Worm (Caenorhabditis elegans) whole organism, L4 larva: ENCODE results near the gene slo-1.

ENCODE experiments used
- F49E8.2 ChIP-seq: sonication (generic microtip); optimal IDR thresholded peaks from 2 replicates; lab custom pipeline; 2016; ENCODE audit warnings: missing compliant biosample characterization, mild to moderate bottlenecking, missing genetic modification characterization, borderline replicate concordance
- ama-1 ChIP-seq: fragments of 150-350 bp; optimal IDR thresholded peaks from 2 replicates; lab custom pipeline; 2014; ENCODE audit warnings: inconsistent platforms, mixed read lengths
- daf-12 ChIP-seq: fragments of 150-350 bp; optimal IDR thresholded peaks from 2 replicates; lab custom pipeline; 2014; ENCODE audit warnings: missing biosample characterization, missing genetic modification reagents, missing genetic modification characterization
- dve-1 ChIP-seq: sonication (generic microtip); optimal IDR thresholded peaks from 2 replicates; lab custom pipeline; 2017; ENCODE audit warnings: antibody characterized with exemption, mild to moderate bottlenecking, missing genetic modification characterization, missing compliant biosample characterization; ENCODE audit not compliant: insufficient read depth
- fos-1 ChIP-seq: fragments of 150-350 bp; optimal IDR thresholded peaks from 2 replicates; lab custom pipeline; 2014; ENCODE audit warnings: missing biosample characterization, missing genetic modification characterization
- hlh-30 ChIP-seq: sonication (generic microtip); optimal IDR thresholded peaks from 2 replicates; lab custom pipeline; 2017; ENCODE audit warnings: antibody characterized with exemption, mild to moderate bottlenecking, missing genetic modification characterization, missing compliant biosample characterization; ENCODE audit not compliant: insufficient read depth
- jun-1 ChIP-seq: fragments of 150-350 bp; optimal IDR thresholded peaks from 2 replicates; lab custom pipeline; 2014; ENCODE audit warnings: missing biosample characterization, missing genetic modification reagents, missing genetic modification characterization
- mdt-29 ChIP-seq: fragments of 200-800 bp; sonication (Bioruptor generic); IDR thresholded peaks from 2 replicates; pipeline ENCODE4 v1.3.6; 2022; ENCODE audit warnings: missing genetic modification reagents, missing genetic modification characterization, missing compliant biosample characterization
- mes-2 ChIP-seq: sonication (generic microtip); optimal IDR thresholded peaks from 2 replicates; lab custom pipeline; 2016; ENCODE audit warnings: missing genotype, mild to moderate bottlenecking, missing genetic modification characterization, missing compliant biosample characterization; ENCODE audit not compliant: poor library complexity, severe bottlenecking
- pqm-1 ChIP-seq: sonication (generic microtip); optimal IDR thresholded peaks from 2 replicates; lab custom pipeline; 2017; ENCODE audit warnings: missing biosample characterization, missing genetic modification characterization
- saeg-2 ChIP-seq: fragments of 200-800 bp; sonication (Bioruptor generic); IDR thresholded peaks from 2 replicates; pipeline ENCODE4 v1.3.6; 2022; ENCODE audit warnings: missing genetic modification reagents, missing genetic modification characterization, missing compliant biosample characterization
- skn-1 ChIP-seq: fragments of 150-350 bp; optimal IDR thresholded peaks from 2 replicates; lab custom pipeline; 2014; ENCODE audit warnings: missing biosample characterization, missing genetic modification characterization
- zag-1 ChIP-seq: fragments of 150-350 bp; optimal IDR thresholded peaks from 2 replicates; lab custom pipeline; 2014; ENCODE audit warnings: missing biosample characterization, missing genetic modification characterization
- zip-11 ChIP-seq: fragments of 200-800 bp; sonication (Bioruptor generic); IDR thresholded peaks from 2 replicates; pipeline ENCODE4 v1.3.6; 2022; ENCODE audit warnings: missing genetic modification characterization, missing compliant biosample characterization

DNA sequence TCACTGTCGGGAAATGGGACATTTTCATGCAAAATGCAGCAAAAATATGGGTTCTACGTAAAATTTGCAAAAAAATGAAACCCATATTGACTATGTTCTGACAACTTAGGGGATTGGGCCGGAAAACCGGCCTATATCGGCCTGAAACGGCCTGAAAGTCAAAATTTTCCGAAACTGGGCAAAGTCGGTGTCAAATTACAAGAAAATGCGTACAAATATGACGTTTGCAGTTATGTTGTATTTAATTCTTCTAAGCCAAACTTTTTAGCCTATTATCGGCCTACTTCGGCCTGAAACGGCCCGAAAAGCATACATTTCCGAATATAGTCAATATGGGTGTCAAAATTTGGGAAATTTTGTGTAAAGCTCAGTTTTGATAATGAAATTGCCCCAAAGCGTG lies 19.8 kb downstream of the slo-1 start:
- TF ChIP-seq F49E8.2 (tag; lab: Kevin White, UChicago) (no peak), mdt-29 (GFP tag; lab: Robert Waterston, UW) (no peak), pqm-1 (tag; lab: Kevin White, UChicago) (no peak), saeg-2 (GFP tag; lab: Robert Waterston, UW) (no peak), daf-12 (tag; lab: Kevin White, UChicago) (no peak), skn-1 (tag; lab: Kevin White, UChicago) (no peak), ama-1 (lab: Kevin White, UChicago) (no peak), fos-1 (no peak), zip-11 (GFP tag; lab: Robert Waterston, UW) (no peak), dve-1 (tag; lab: Kevin White, UChicago) (no peak), mes-2 (tag; lab: Kevin White, UChicago) (no peak), jun-1 (tag; lab: Kevin White, UChicago) (no peak), zag-1 (no peak), hlh-30 (tag; lab: Kevin White, UChicago) (no peak)
